Worm (Caenorhabditis elegans) whole organism, L2 larva: ENCODE measurements around the gene tba-4.
"Not testable (repeated sequence)": the region's sequence is repeated elsewhere in the genome, so short reads cannot be mapped to it uniquely, and the experiment has no call there.

Source experiments
- R02D3.7 ChIP-seq: fragments of 150-350 bp; optimal IDR thresholded peaks from 2 replicates; lab custom pipeline; 2014; ENCODE audit warnings: missing biosample characterization, missing genetic modification characterization
- ama-1 ChIP-seq: fragments of 150-350 bp; optimal IDR thresholded peaks from 2 replicates; lab custom pipeline; 2018; ENCODE audit warnings: inconsistent platforms
- blmp-1 ChIP-seq: sonication (generic microtip); optimal IDR thresholded peaks from 2 replicates; lab custom pipeline; 2017; ENCODE audit warnings: missing genetic modification characterization, mild to moderate bottlenecking, missing compliant biosample characterization, antibody characterized with exemption, moderate library complexity; ENCODE audit not compliant: insufficient read depth
- ceh-16 ChIP-seq: fragments of 150-350 bp; optimal IDR thresholded peaks from 2 replicates; lab custom pipeline; 2014; ENCODE audit warnings: missing biosample characterization, missing genetic modification characterization
- ceh-82 ChIP-seq: fragments of 150-350 bp; optimal IDR thresholded peaks from 2 replicates; lab custom pipeline; 2014; ENCODE audit warnings: missing biosample characterization, missing genetic modification characterization
- crh-2 ChIP-seq: sonication (generic microtip); optimal IDR thresholded peaks from 2 replicates; lab custom pipeline; 2017; ENCODE audit warnings: missing biosample characterization, missing genetic modification characterization
- dmd-4 ChIP-seq: sonication (generic microtip); optimal IDR thresholded peaks from 2 replicates; lab custom pipeline; 2017; ENCODE audit warnings: missing biosample characterization, missing genetic modification characterization
- egl-27 ChIP-seq: sonication (generic microtip); optimal IDR thresholded peaks from 3 replicates; lab custom pipeline; 2017; ENCODE audit warnings: missing biosample characterization, missing genetic modification reagents, missing genetic modification characterization
- elt-1 ChIP-seq: fragments of 150-350 bp; optimal IDR thresholded peaks from 2 replicates; lab custom pipeline; 2014; ENCODE audit warnings: missing biosample characterization, missing genetic modification characterization
- elt-3 ChIP-seq: sonication (generic microtip); optimal IDR thresholded peaks from 2 replicates; lab custom pipeline; 2017; ENCODE audit warnings: missing biosample characterization, missing genetic modification characterization
- fos-1 ChIP-seq: fragments of 150-350 bp; optimal IDR thresholded peaks from 2 replicates; lab custom pipeline; 2014; ENCODE audit warnings: missing biosample characterization, missing genetic modification characterization
- gmeb-1 ChIP-seq: fragments of 150-350 bp; optimal IDR thresholded peaks from 2 replicates; lab custom pipeline; 2014; ENCODE audit warnings: missing biosample characterization, missing genetic modification characterization
- lin-11 ChIP-seq: fragments of 150-350 bp; sonication (generic microtip); optimal IDR thresholded peaks from 2 replicates; lab custom pipeline; 2014; ENCODE audit warnings: missing biosample characterization, missing genetic modification characterization, inconsistent platforms, mixed read lengths
- lin-13 ChIP-seq: fragments of 150-350 bp; optimal IDR thresholded peaks from 2 replicates; lab custom pipeline; 2014; ENCODE audit warnings: missing biosample characterization, missing genetic modification reagents, missing genetic modification characterization
- lsy-2 ChIP-seq, 2 experiments: fragments of 150-350 bp in 1 of 2; sonication (generic microtip) in 1 of 2; optimal IDR thresholded peaks; 2 replicates each; lab custom pipeline; 2014 to 2017; ENCODE audit warnings: missing biosample characterization in 2 of 2, missing genetic modification characterization in 2 of 2
- mbf-1 ChIP-seq: sonication (generic microtip); optimal IDR thresholded peaks from 2 replicates; lab custom pipeline; 2017; ENCODE audit warnings: missing biosample characterization, missing genetic modification characterization
- mdl-1 ChIP-seq, 2 experiments: fragments of 150-350 bp in 1 of 2; sonication (generic microtip) in 1 of 2; optimal IDR thresholded peaks; 2 replicates each; lab custom pipeline; 2017; ENCODE audit warnings: missing biosample characterization in 2 of 2, missing genetic modification characterization in 2 of 2
- nhr-10 ChIP-seq: sonication (generic microtip); optimal IDR thresholded peaks from 2 replicates; lab custom pipeline; 2017; ENCODE audit warnings: missing biosample characterization, missing genetic modification characterization
- nhr-11 ChIP-seq: fragments of 150-350 bp; optimal IDR thresholded peaks from 2 replicates; lab custom pipeline; 2014; ENCODE audit warnings: missing biosample characterization, missing genetic modification characterization
- nhr-12 ChIP-seq: fragments of 150-350 bp; optimal IDR thresholded peaks from 2 replicates; lab custom pipeline; 2014; ENCODE audit warnings: missing biosample characterization, missing genetic modification characterization
- nhr-129 ChIP-seq: fragments of 150-350 bp; optimal IDR thresholded peaks from 2 replicates; lab custom pipeline; 2014; ENCODE audit warnings: missing biosample characterization, missing genetic modification characterization
- nhr-21 ChIP-seq: fragments of 150-350 bp; optimal IDR thresholded peaks from 2 replicates; lab custom pipeline; 2014; ENCODE audit warnings: missing biosample characterization, missing genetic modification characterization
- nhr-23 ChIP-seq: fragments of 150-350 bp; optimal IDR thresholded peaks from 2 replicates; lab custom pipeline; 2014; ENCODE audit warnings: missing biosample characterization, missing genetic modification reagents, missing genetic modification characterization
- nhr-25 ChIP-seq: fragments of 150-350 bp; sonication (generic microtip); optimal IDR thresholded peaks from 3 replicates; lab custom pipeline; 2014; ENCODE audit warnings: missing biosample characterization, missing genetic modification characterization
- nhr-6 ChIP-seq: fragments of 150-350 bp; optimal IDR thresholded peaks from 2 replicates; lab custom pipeline; 2014; ENCODE audit warnings: missing biosample characterization, missing genetic modification characterization
- nhr-77 ChIP-seq: fragments of 150-350 bp; optimal IDR thresholded peaks from 2 replicates; lab custom pipeline; 2014; ENCODE audit warnings: missing biosample characterization, missing genetic modification characterization
- peb-1 ChIP-seq: fragments of 150-350 bp; optimal IDR thresholded peaks from 2 replicates; lab custom pipeline; 2014; ENCODE audit warnings: missing biosample characterization, missing genetic modification characterization
- sem-4 ChIP-seq: fragments of 150-350 bp; optimal IDR thresholded peaks from 2 replicates; lab custom pipeline; 2014; ENCODE audit warnings: missing biosample characterization, missing genetic modification reagents, missing genetic modification characterization
- sma-9 ChIP-seq, 2 experiments: fragments of 150-350 bp in 1 of 2; sonication (generic microtip) in 1 of 2; optimal IDR thresholded peaks; 2 replicates each; lab custom pipeline; 2014 to 2016; ENCODE audit warnings: missing genetic modification characterization in 2 of 2, mild to moderate bottlenecking in 1 of 2, missing biosample characterization in 1 of 2, missing compliant biosample characterization in 1 of 2, missing genetic modification reagents in 1 of 2, moderate library complexity in 1 of 2
- snpc-4 ChIP-seq: fragments of 150-350 bp; optimal IDR thresholded peaks from 2 replicates; lab custom pipeline; 2014; ENCODE audit warnings: missing biosample characterization, missing genetic modification characterization
- unc-39 ChIP-seq: fragments of 150-350 bp; optimal IDR thresholded peaks from 2 replicates; lab custom pipeline; 2014; ENCODE audit warnings: missing biosample characterization, missing genetic modification characterization
- unc-55 ChIP-seq: fragments of 150-350 bp; sonication (generic microtip); optimal IDR thresholded peaks from 3 replicates; lab custom pipeline; 2014; ENCODE audit warnings: missing biosample characterization, missing genetic modification reagents, missing genetic modification characterization
- unc-62 ChIP-seq: fragments of 150-350 bp; optimal IDR thresholded peaks from 2 replicates; lab custom pipeline; 2014; ENCODE audit warnings: missing biosample characterization, missing genetic modification reagents, missing genetic modification characterization
- ztf-11 ChIP-seq: sonication (generic microtip); optimal IDR thresholded peaks from 2 replicates; lab custom pipeline; 2017; ENCODE audit warnings: missing biosample characterization, missing genetic modification characterization
- ztf-4 ChIP-seq: fragments of 150-350 bp; optimal IDR thresholded peaks from 2 replicates; lab custom pipeline; 2014; ENCODE audit warnings: missing biosample characterization, missing genetic modification characterization

Gene tba-4

ce11 chrII:10895959-10896358 lies 22.5 kb upstream of the tba-4 start:
- TF ChIP-seq nhr-12 (tag; lab: Kevin White, UChicago) (no peak), ama-1 (lab: Kevin White, UChicago) (no peak), unc-55 (GFP tag; lab: Kevin White, UChicago) (no peak), dmd-4 (tag; lab: Kevin White, UChicago) (no peak), crh-2 (tag; lab: Kevin White, UChicago) (no peak), ztf-4 (tag; lab: Kevin White, UChicago) (no peak)
- TF ChIP-seq, all 48 proteins: peak for 0

ce11 chrII:10898998-10899397 lies 19.5 kb upstream of the tba-4 start:
- TF ChIP-seq egl-27 (no peak), dmd-4 (tag; lab: Kevin White, UChicago) (no peak), elt-3 (tag; lab: Kevin White, UChicago) (no peak), R02D3.7 (no peak), gmeb-1 (no peak), lin-11 (tag; lab: Kevin White, UChicago) (no peak), ama-1 (lab: Kevin White, UChicago) (no peak), nhr-6 (tag; lab: Kevin White, UChicago) (no peak), sem-4 (tag; lab: Kevin White, UChicago) (no peak), snpc-4 (tag; lab: Kevin White, UChicago) (no peak), nhr-23 (tag; lab: Kevin White, UChicago) (no peak), mdl-1 (tag; optimal IDR thresholded peaks at IDR 0.05; lab: Kevin White, UChicago) (no peak)

- TF ChIP-seq mbf-1 (tag; lab: Kevin White, UChicago) (no peak), snpc-4 (tag; lab: Kevin White, UChicago) (no peak), nhr-12 (tag; lab: Kevin White, UChicago) (no peak), ceh-82 (tag; lab: Kevin White, UChicago) (no peak), crh-2 (tag; lab: Kevin White, UChicago) (no peak), unc-62 (GFP tag; lab: Kevin White, UChicago) (no peak)
Measured at ce11 chrII:10902104-10902503, 16.4 kb upstream of the tba-4 start, which contains the start of gene gly-1. gly-1 (minus strand) TSS chrII:10902204.

- TF ChIP-seq unc-55 (GFP tag; lab: Kevin White, UChicago); nhr-12 (tag; lab: Kevin White, UChicago); nhr-25 (tag; lab: Kevin White, UChicago): not testable (repeated sequence)
Measured at ce11 chrII:10904379-10904778, 14.1 kb upstream of the tba-4 start, which contains the start of gene sra-12. sra-12 (minus strand) TSS chrII:10904479.

ce11 chrII:10910219-10910618 lies 8.3 kb upstream of the tba-4 start, which contains the start of gene sra-11:
sra-11 (minus strand) TSS chrII:10910319.
- no peak for TF ChIP-seq snpc-4 (tag; lab: Kevin White, UChicago)
- TF ChIP-seq nhr-129 (tag; lab: Kevin White, UChicago) = no peak
- TF ChIP-seq egl-27 = no peak
- TF ChIP-seq lsy-2 (tag; optimal IDR thresholded peaks at IDR 0.05; lab: Kevin White, UChicago) = no peak

- TF ChIP-seq lsy-2 (tag; optimal IDR thresholded peaks at IDR 0.05; lab: Kevin White, UChicago) (no peak), unc-62 (GFP tag; lab: Kevin White, UChicago) (no peak), nhr-11 (tag; lab: Kevin White, UChicago) (no peak), nhr-10 (tag; lab: Kevin White, UChicago) (no peak), ztf-11 (tag; lab: Kevin White, UChicago) (no peak), ceh-16 (no peak), nhr-12 (tag; lab: Kevin White, UChicago) (no peak), ama-1 (lab: Kevin White, UChicago) (no peak), fos-1 (tag; lab: Kevin White, UChicago) (no peak), lin-13 (GFP tag; lab: Kevin White, UChicago) (no peak), unc-39 (tag; lab: Kevin White, UChicago) (no peak), dmd-4 (tag; lab: Kevin White, UChicago) (no peak), ztf-4 (tag; lab: Kevin White, UChicago) (no peak)
- TF ChIP-seq, all 48 proteins: peak for 0
Measured at ce11 chrII:10912995-10913394, 5.5 kb upstream of the tba-4 start.

ce11 chrII:10914366-10914765 lies 4.1 kb upstream of the tba-4 start, which contains the start of gene F44F4.15:
F44F4.15 (plus strand) TSS chrII:10914666.
- no peak for TF ChIP-seq sma-9 (GFP tag; optimal IDR thresholded peaks at IDR 0.05; lab: Kevin White, UChicago)
- no peak for TF ChIP-seq sma-9 (tag; optimal IDR thresholded peaks at IDR 0.05; lab: Kevin White, UChicago)
- TF ChIP-seq unc-62 (GFP tag; lab: Kevin White, UChicago) = no peak
- no peak for TF ChIP-seq nhr-21
- no peak for TF ChIP-seq blmp-1 (tag; lab: Kevin White, UChicago)
- TF ChIP-seq nhr-23 (tag; lab: Kevin White, UChicago) = no peak
- TF ChIP-seq peb-1 (tag; lab: Kevin White, UChicago) = no peak
- TF ChIP-seq nhr-77 = no peak
- TF ChIP-seq nhr-11 (tag; lab: Kevin White, UChicago) = no peak
- no peak for TF ChIP-seq nhr-129 (tag; lab: Kevin White, UChicago)
- no peak for TF ChIP-seq elt-1 (tag; lab: Kevin White, UChicago)
- no peak for TF ChIP-seq fos-1 (tag; lab: Kevin White, UChicago)
- TF ChIP-seq unc-39 (tag; lab: Kevin White, UChicago) = no peak
